Fruit fly (Drosophila melanogaster) whole organism, embryonic: ENCODE measurements around the gene CG14191.

ENCODE experiments used
- Aef1 ChIP-seq: fragments of 200-800 bp; sonication (Bioruptor generic); IDR thresholded peaks from 3 replicates; pipeline ENCODE4 v1.3.6; 2022; ENCODE audit warnings: missing biosample characterization, missing genetic modification characterization
- BEAF-32 ChIP-seq: fragments of 200-800 bp; sonication (Bioruptor generic); optimal IDR thresholded peaks from 3 replicates; lab custom pipeline; 2017; ENCODE audit warnings: missing biosample characterization, missing genetic modification characterization, mild to moderate bottlenecking, moderate library complexity, missing genetic modification reagents
- BtbVII ChIP-seq: fragments of 200-800 bp; sonication (Bioruptor generic); optimal IDR thresholded peaks from 3 replicates; lab custom pipeline; 2017; ENCODE audit warnings: missing biosample characterization, mild to moderate bottlenecking, missing genetic modification characterization
- CG10959 ChIP-seq: fragments of 200-800 bp; sonication (Bioruptor generic); IDR thresholded peaks from 2 replicates; pipeline ENCODE4 v1.3.6; 2022; ENCODE audit warnings: missing biosample characterization, missing genetic modification characterization
- CG11093 ChIP-seq: fragments of 200-800 bp; sonication (Bioruptor generic); IDR thresholded peaks from 3 replicates; pipeline ENCODE4 v1.3.6; 2022; ENCODE audit warnings: missing biosample characterization, missing genetic modification characterization
- CG11247 ChIP-seq: fragments of 200-800 bp; sonication (Bioruptor generic); IDR thresholded peaks from 2 replicates; pipeline ENCODE4 v1.3.6; 2022; ENCODE audit warnings: missing biosample characterization, missing genetic modification characterization
- CG11560 ChIP-seq: fragments of 200-800 bp; sonication (Bioruptor generic); IDR thresholded peaks from 3 replicates; pipeline ENCODE4 v1.3.6; 2022; ENCODE audit warnings: missing biosample characterization, missing genetic modification characterization
- CG12219 ChIP-seq: fragments of 200-800 bp; sonication (Bioruptor generic); optimal IDR thresholded peaks from 3 replicates; lab custom pipeline; 2018; ENCODE audit warnings: missing biosample characterization, mild to moderate bottlenecking, missing genetic modification characterization
- CG12942 ChIP-seq: fragments of 200-800 bp; sonication (Bioruptor generic); optimal IDR thresholded peaks from 3 replicates; lab custom pipeline; 2016; ENCODE audit warnings: missing biosample characterization, missing genetic modification characterization
- CG13624 ChIP-seq: fragments of 200-800 bp; sonication (Bioruptor generic); optimal IDR thresholded peaks from 2 replicates; lab custom pipeline; 2016; ENCODE audit warnings: missing biosample characterization, missing genetic modification characterization
- CG14667 ChIP-seq: fragments of 200-800 bp; sonication (Bioruptor generic); IDR thresholded peaks from 2 replicates; pipeline ENCODE4 v1.3.6; 2022; ENCODE audit warnings: missing biosample characterization, missing genetic modification characterization
- CG15269 ChIP-seq: fragments of 200-800 bp; sonication (Bioruptor generic); optimal IDR thresholded peaks from 2 replicates; lab custom pipeline; 2018; ENCODE audit warnings: missing biosample characterization, mild to moderate bottlenecking, missing genetic modification characterization, moderate library complexity
- CG16779 ChIP-seq: fragments of 200-800 bp; sonication (Bioruptor generic); IDR thresholded peaks from 2 replicates; pipeline ENCODE4 v1.3.6; 2022; ENCODE audit warnings: missing biosample characterization, missing genetic modification characterization
- CG1832 ChIP-seq: fragments of 200-800 bp; sonication (Bioruptor generic); optimal IDR thresholded peaks from 2 replicates; lab custom pipeline; 2017; ENCODE audit warnings: missing biosample characterization, mild to moderate bottlenecking, missing genetic modification characterization, inconsistent platforms
- CG30403 ChIP-seq: fragments of 200-800 bp; sonication (Bioruptor generic); optimal IDR thresholded peaks from 3 replicates; lab custom pipeline; 2016; ENCODE audit warnings: missing biosample characterization, missing genetic modification characterization
- CG4328 ChIP-seq: fragments of 200-800 bp; sonication (Bioruptor generic); optimal IDR thresholded peaks from 3 replicates; lab custom pipeline; 2017; ENCODE audit warnings: missing biosample characterization, missing genetic modification reagents, missing genetic modification characterization
- CG5245 ChIP-seq: fragments of 200-800 bp; sonication (Bioruptor generic); optimal IDR thresholded peaks from 3 replicates; lab custom pipeline; 2016; ENCODE audit warnings: missing biosample characterization, missing genetic modification characterization
- CG6254 ChIP-seq: fragments of 200-800 bp; sonication (Bioruptor generic); optimal IDR thresholded peaks from 3 replicates; lab custom pipeline; 2017; ENCODE audit warnings: mild to moderate bottlenecking, missing biosample characterization, missing genetic modification reagents, missing genetic modification characterization
- CG7745 ChIP-seq: fragments of 200-800 bp; sonication (Bioruptor generic); optimal IDR thresholded peaks from 2 replicates; lab custom pipeline; 2018; ENCODE audit warnings: missing biosample characterization, mild to moderate bottlenecking, missing genetic modification characterization, moderate library complexity
- CG7839 ChIP-seq: fragments of 200-800 bp; sonication (Bioruptor generic); optimal IDR thresholded peaks from 3 replicates; lab custom pipeline; 2018; ENCODE audit warnings: missing biosample characterization, mild to moderate bottlenecking, missing genetic modification characterization, moderate library complexity
- CG8944 ChIP-seq: fragments of 200-800 bp; sonication (Bioruptor generic); optimal IDR thresholded peaks from 3 replicates; lab custom pipeline; 2016; ENCODE audit warnings: missing biosample characterization, missing genetic modification characterization
- CG9609 ChIP-seq: fragments of 200-800 bp; sonication (Bioruptor generic); optimal IDR thresholded peaks from 3 replicates; lab custom pipeline; 2016; ENCODE audit warnings: missing biosample characterization, missing genetic modification characterization
- D19B ChIP-seq: fragments of 200-800 bp; sonication (Bioruptor generic); optimal IDR thresholded peaks from 2 replicates; lab custom pipeline; 2017; ENCODE audit warnings: missing biosample characterization, mild to moderate bottlenecking, missing genetic modification characterization
- Fer1 ChIP-seq: fragments of 200-800 bp; sonication (Bioruptor generic); optimal IDR thresholded peaks from 2 replicates; lab custom pipeline; 2017; ENCODE audit warnings: missing biosample characterization, mild to moderate bottlenecking, missing genetic modification characterization
- Gsc ChIP-seq: fragments of 200-800 bp; sonication (Bioruptor generic); IDR thresholded peaks from 2 replicates; pipeline ENCODE4 v1.3.6; 2022; ENCODE audit warnings: missing biosample characterization, missing genetic modification characterization
- HmgD ChIP-seq: fragments of 200-800 bp; sonication (Bioruptor generic); optimal IDR thresholded peaks from 3 replicates; lab custom pipeline; 2016; ENCODE audit warnings: missing biosample characterization, missing genetic modification characterization
- Oaz ChIP-seq: fragments of 200-800 bp; sonication (Bioruptor generic); IDR thresholded peaks from 2 replicates; pipeline ENCODE4 v1.3.6; 2022; ENCODE audit warnings: missing biosample characterization, missing genetic modification characterization
- Opbp ChIP-seq: fragments of 200-800 bp; sonication (Bioruptor generic); IDR thresholded peaks from 3 replicates; pipeline ENCODE4 v1.3.6; 2022; ENCODE audit warnings: missing biosample characterization, missing genetic modification characterization; ENCODE audit not compliant: partially characterized antibody
- Ravus ChIP-seq: fragments of 200-800 bp; sonication (Bioruptor generic); IDR thresholded peaks from 2 replicates; pipeline ENCODE4 v1.3.6; 2022; ENCODE audit warnings: missing biosample characterization, missing genetic modification characterization
- Sry-δ ChIP-seq: fragments of 200-800 bp; sonication (Bioruptor generic); optimal IDR thresholded peaks from 2 replicates; lab custom pipeline; 2016; ENCODE audit warnings: missing biosample characterization, missing genetic modification characterization
- abd-A ChIP-seq: fragments of 200-800 bp; sonication (Bioruptor generic); optimal IDR thresholded peaks from 3 replicates; lab custom pipeline; 2019; ENCODE audit warnings: missing biosample characterization, mild to moderate bottlenecking, missing genetic modification characterization, moderate library complexity
- bab2 ChIP-seq: fragments of 200-800 bp; sonication (Bioruptor generic); optimal IDR thresholded peaks from 2 replicates; lab custom pipeline; 2016; ENCODE audit warnings: missing biosample characterization, missing genetic modification characterization
- bowl ChIP-seq: fragments of 200-800 bp; sonication (Bioruptor generic); IDR thresholded peaks from 2 replicates; pipeline ENCODE4 v1.3.6; 2022; ENCODE audit warnings: missing biosample characterization, missing genetic modification characterization
- chn ChIP-seq: fragments of 200-800 bp; sonication (Bioruptor generic); optimal IDR thresholded peaks from 2 replicates; lab custom pipeline; 2016; ENCODE audit warnings: missing biosample characterization, missing genetic modification characterization
- dmrt99B ChIP-seq: fragments of 200-800 bp; sonication (Bioruptor generic); optimal IDR thresholded peaks from 2 replicates; lab custom pipeline; 2018; ENCODE audit warnings: missing biosample characterization, mild to moderate bottlenecking, missing genetic modification characterization, moderate library complexity
- gfzf ChIP-seq: fragments of 200-800 bp; sonication (Bioruptor generic); optimal IDR thresholded peaks from 2 replicates; lab custom pipeline; 2016; ENCODE audit warnings: missing biosample characterization, mild to moderate bottlenecking, missing genetic modification characterization, moderate library complexity
- gsb ChIP-seq: fragments of 200-800 bp; sonication (Bioruptor generic); IDR thresholded peaks from 2 replicates; pipeline ENCODE4 v1.3.6; 2022; ENCODE audit warnings: missing biosample characterization, missing genetic modification characterization
- hb ChIP-seq: fragments of 200-800 bp; sonication (Bioruptor generic); IDR thresholded peaks from 3 replicates; pipeline ENCODE4 v1.3.6; 2022; ENCODE audit warnings: missing biosample characterization, missing genetic modification characterization; ENCODE audit not compliant: partially characterized antibody
- jing ChIP-seq: fragments of 200-800 bp; sonication (Bioruptor generic); optimal IDR thresholded peaks from 2 replicates; lab custom pipeline; 2018; ENCODE audit warnings: missing biosample characterization, mild to moderate bottlenecking, missing genetic modification characterization
- lbe ChIP-seq: fragments of 200-800 bp; sonication (Bioruptor generic); optimal IDR thresholded peaks from 2 replicates; lab custom pipeline; 2016; ENCODE audit warnings: missing biosample characterization, mild to moderate bottlenecking, missing genetic modification characterization
- lola ChIP-seq, 3 experiments: fragments of >200 bp in 2 of 3; fragments of 200-800 bp in 1 of 3; sonication (Bioruptor generic) in 1 of 3; optimal IDR thresholded peaks; 2 replicates each; lab custom pipeline; 2017 to 2019; ENCODE audit warnings: missing biosample characterization in 3 of 3, missing genetic modification characterization in 3 of 3, mild to moderate bottlenecking in 1 of 3, moderate library complexity in 1 of 3
- scrt ChIP-seq: fragments of 200-800 bp; sonication (Bioruptor generic); optimal IDR thresholded peaks from 2 replicates; lab custom pipeline; 2018; ENCODE audit warnings: missing biosample characterization, mild to moderate bottlenecking, missing genetic modification characterization, moderate library complexity
- slbo ChIP-seq: fragments of 200-800 bp; sonication (Bioruptor generic); IDR thresholded peaks from 2 replicates; pipeline ENCODE4 v1.3.6; 2022; ENCODE audit warnings: missing biosample characterization, missing genetic modification characterization
- sob ChIP-seq: fragments of 200-800 bp; sonication (Bioruptor generic); IDR thresholded peaks from 2 replicates; pipeline ENCODE4 v1.3.6; 2022; ENCODE audit warnings: missing biosample characterization, missing genetic modification characterization
- ssp ChIP-seq: fragments of 200-800 bp; sonication (Bioruptor generic); IDR thresholded peaks from 2 replicates; pipeline ENCODE4 v1.3.6; 2022; ENCODE audit warnings: missing biosample characterization, missing genetic modification characterization
- tgo ChIP-seq: fragments of 200-800 bp; sonication (Bioruptor generic); IDR thresholded peaks from 3 replicates; pipeline ENCODE4 v1.3.6; 2022; ENCODE audit warnings: missing biosample characterization, missing genetic modification characterization
- tin ChIP-seq: fragments of 200-800 bp; sonication (Bioruptor generic); optimal IDR thresholded peaks from 3 replicates; lab custom pipeline; 2016; ENCODE audit warnings: missing biosample characterization, missing genetic modification characterization
- tna ChIP-seq: fragments of 200-800 bp; sonication (Bioruptor generic); IDR thresholded peaks from 2 replicates; pipeline ENCODE4 v1.3.6; 2022; ENCODE audit warnings: missing biosample characterization, missing genetic modification characterization; ENCODE audit not compliant: partially characterized antibody
- trh ChIP-seq: fragments of 200-800 bp; sonication (Bioruptor generic); optimal IDR thresholded peaks from 2 replicates; lab custom pipeline; 2016; ENCODE audit warnings: missing biosample characterization, missing genetic modification characterization
- zfh2 ChIP-seq: fragments of 200-800 bp; sonication (Bioruptor generic); optimal IDR thresholded peaks from 2 replicates; lab custom pipeline; 2016; ENCODE audit warnings: missing biosample characterization, missing genetic modification characterization

Gene CG14191

dm6 chrX:19106842-19107557 is 25.5 kb downstream of the CG14191 start (continued):
- TF ChIP-seq Gsc (no peak), dmrt99B (peak; percentile 70), Oaz (GFP tag; lab: Robert Waterston, UW) (no peak), Sry-δ (no peak), CG11247 (GFP tag; lab: Robert Waterston, UW) (no peak), CG8944 (GFP tag; lab: Kevin White, UChicago) (no peak), tna (no peak), CG9609 (no peak), hb (GFP tag; lab: Robert Waterston, UW) (no peak), CG7839 (peak; percentile 68), CG12942 (GFP tag; lab: Kevin White, UChicago) (no peak), chn (GFP tag; lab: Kevin White, UChicago) (peak; percentile 18), CG11560 (tag; lab: Robert Waterston, UW) (no peak), CG13624 (peak; percentile 32), CG11093 (no peak), CG16779 (no peak), bowl (GFP tag; lab: Robert Waterston, UW) (no peak), CG12219 (GFP tag; lab: Kevin White, UChicago) (peak; percentile 1), D19B (peak; percentile 8), lola (GFP tag; optimal IDR thresholded peaks at IDR 0.05; lab: Kevin White, UChicago) (peak in 1 of 3 experiments; percentile 0), slbo (GFP tag; lab: Robert Waterston, UW) (0 out of 2 replicates have a peak, but pooled peaks have one; percentile 27), CG10959 (GFP tag; lab: Robert Waterston, UW) (no peak), abd-A (no peak), trh (GFP tag; lab: Kevin White, UChicago) (no peak), Opbp (GFP tag; lab: Robert Waterston, UW) (no peak), tgo (GFP tag; lab: Robert Waterston, UW) (no peak; the same call in 2 of the 3 replicates), CG30403 (GFP tag; lab: Kevin White, UChicago) (peak; percentile 52), gsb (GFP tag; lab: Robert Waterston, UW) (no peak), CG1832 (no peak), CG4328 (GFP tag; lab: Kevin White, UChicago) (no peak), HmgD (GFP tag; lab: Kevin White, UChicago) (no peak), ssp (GFP tag; lab: Robert Waterston, UW) (no peak), zfh2 (no peak), BtbVII (GFP tag; lab: Kevin White, UChicago) (no peak), gfzf (no peak), Aef1 (no peak), jing (GFP tag; lab: Kevin White, UChicago) (peak; percentile 2), bab2 (GFP tag; lab: Kevin White, UChicago) (peak; percentile 25), Fer1 (GFP tag; lab: Kevin White, UChicago) (peak; percentile 58), Ravus (no peak), CG7745 (no peak), lbe (GFP tag; lab: Kevin White, UChicago) (no peak), sob (GFP tag; lab: Robert Waterston, UW) (peak; percentile 11; the same call in 1 of the 2 replicates), CG14667 (GFP tag; lab: Robert Waterston, UW) (no peak), CG15269 (tag; lab: Kevin White, UChicago) (peak; percentile 42), tin (GFP tag; lab: Kevin White, UChicago) (peak; percentile 30), scrt (GFP tag; lab: Kevin White, UChicago) (peak; percentile 40), BEAF-32 (GFP tag; lab: Kevin White, UChicago) (no peak), CG5245 (GFP tag; lab: Kevin White, UChicago) (no peak), CG6254 (GFP tag; lab: Kevin White, UChicago) (no peak)
